Fruit fly (Drosophila melanogaster) whole organism, prepupa: ENCODE data around the gene Gba1b.

Experiments used
- Blimp-1 ChIP-seq: fragments of 200-800 bp; sonication (Bioruptor generic); optimal IDR thresholded peaks from 3 replicates; lab custom pipeline; 2017; ENCODE audit warnings: missing biosample characterization, missing genetic modification characterization, mild to moderate bottlenecking, moderate library complexity, missing genetic modification reagents
- CG11762 ChIP-seq: fragments of 200-800 bp; sonication (Bioruptor generic); optimal IDR thresholded peaks from 3 replicates; lab custom pipeline; 2016; ENCODE audit warnings: missing biosample characterization, missing genetic modification characterization; ENCODE audit not compliant: insufficient read depth
- vri ChIP-seq: fragments of 200-800 bp; sonication (Bioruptor generic); optimal IDR thresholded peaks from 3 replicates; lab custom pipeline; 2016; ENCODE audit warnings: missing biosample characterization, mild to moderate bottlenecking, missing genetic modification characterization

DNA sequence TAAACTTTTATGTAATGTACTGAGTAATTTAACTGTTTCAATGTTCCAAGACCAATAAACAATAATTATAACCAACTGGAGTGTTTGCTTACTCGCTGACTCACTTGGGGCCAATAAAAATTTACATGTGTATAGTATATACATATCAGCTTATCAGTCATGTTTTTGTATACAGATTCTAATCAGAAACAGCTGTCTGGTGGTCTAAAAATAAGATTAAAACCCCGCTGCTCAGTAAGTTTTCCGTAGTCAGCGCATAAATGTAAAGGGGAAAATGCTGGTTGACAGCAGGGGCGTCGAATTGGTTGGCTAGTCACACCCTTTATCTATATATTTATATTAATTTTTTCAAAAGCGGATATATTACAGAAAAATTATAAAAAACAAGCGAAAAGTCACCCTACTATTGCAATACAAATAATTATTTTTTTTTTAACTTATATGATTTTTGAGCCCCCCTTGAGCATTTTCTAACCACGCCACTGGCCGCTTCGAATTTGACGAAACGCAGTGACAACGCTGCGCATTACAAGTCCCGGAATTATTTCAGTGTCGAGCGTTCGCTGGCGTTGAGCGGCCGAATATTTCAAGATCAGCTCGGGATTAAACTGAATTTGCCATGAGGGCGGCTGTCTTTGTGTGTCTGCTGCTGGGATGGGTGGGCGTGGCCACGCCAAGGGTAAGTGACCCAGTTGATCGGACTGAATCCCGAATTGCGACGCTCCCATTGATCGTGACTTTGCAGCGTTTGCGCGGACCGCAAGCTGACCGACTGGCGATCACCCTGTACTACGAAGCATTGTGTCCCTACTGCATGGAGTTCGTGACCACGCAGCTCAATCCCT is 26.0 kb upstream of the Gba1b start, which contains the start of gene GILT2:
- TF ChIP-seq vri (GFP tag; lab: Kevin White, UChicago) (peak; percentile 85), CG11762 (GFP tag; lab: Kevin White, UChicago) (peak; percentile 43), Blimp-1 (GFP tag; lab: Kevin White, UChicago) (peak; percentile 68)
